Fruit fly (Drosophila melanogaster) whole organism, prepupa: ENCODE measurements around the gene Tps1.

Source experiments
- CG15336 ChIP-seq: fragments of 200-800 bp; sonication (Bioruptor generic); IDR thresholded peaks from 2 replicates; pipeline ENCODE4 v1.3.6; 2022; ENCODE audit warnings: missing biosample characterization, missing genetic modification characterization
- CG31627 ChIP-seq: fragments of 200-800 bp; sonication (Bioruptor generic); optimal IDR thresholded peaks from 3 replicates; lab custom pipeline; 2016; ENCODE audit warnings: missing biosample characterization, missing genetic modification characterization
- CG32006 ChIP-seq: fragments of 200-800 bp; sonication (Bioruptor generic); optimal IDR thresholded peaks from 3 replicates; lab custom pipeline; 2017; ENCODE audit warnings: missing biosample characterization, mild to moderate bottlenecking, missing genetic modification characterization
- CG3919 ChIP-seq: fragments of 200-800 bp; sonication (Bioruptor generic); optimal IDR thresholded peaks from 3 replicates; lab custom pipeline; 2016; ENCODE audit warnings: missing biosample characterization, missing genetic modification characterization
- CG6163 ChIP-seq: fragments of 200-800 bp; sonication (Bioruptor generic); IDR thresholded peaks from 3 replicates; pipeline ENCODE4 v1.3.6; 2022; ENCODE audit warnings: missing biosample characterization, missing genetic modification characterization
- CG6276 ChIP-seq: fragments of 200-800 bp; sonication (Bioruptor generic); optimal IDR thresholded peaks from 2 replicates; lab custom pipeline; 2017; ENCODE audit warnings: missing biosample characterization, mild to moderate bottlenecking, missing genetic modification characterization
- Eip75B ChIP-seq: fragments of 200-800 bp; sonication (Bioruptor generic); optimal IDR thresholded peaks from 3 replicates; lab custom pipeline; 2016; ENCODE audit warnings: missing biosample characterization, missing genetic modification characterization
- dsx ChIP-seq: fragments of 200-800 bp; optimal IDR thresholded peaks from 3 replicates; lab custom pipeline; 2019; ENCODE audit warnings: missing biosample characterization, mild to moderate bottlenecking, missing genetic modification characterization, moderate library complexity; ENCODE audit not compliant: poor library complexity, severe bottlenecking
- net ChIP-seq: fragments of 200-800 bp; sonication (Bioruptor generic); optimal IDR thresholded peaks from 3 replicates; lab custom pipeline; 2016; ENCODE audit warnings: missing biosample characterization, missing genetic modification characterization
- salr ChIP-seq, 2 experiments: fragments of 200-800 bp; sonication (Bioruptor generic); optimal IDR thresholded peaks; 3 replicates each; lab custom pipeline; 2016 to 2018; ENCODE audit warnings: missing biosample characterization in 2 of 2, missing genetic modification characterization in 2 of 2, mild to moderate bottlenecking in 1 of 2

- TF ChIP-seq CG6163 (peak; percentile 16; the same call in 1 of the 3 replicates), CG31627 (GFP tag; lab: Kevin White, UChicago) (no peak), net (GFP tag; lab: Kevin White, UChicago) (no peak), CG6276 (GFP tag; lab: Kevin White, UChicago) (peak; percentile 50), CG15336 (GFP tag; lab: Robert Waterston, UW) (peak; percentile 25; the same call in 1 of the 2 replicates), CG3919 (GFP tag; lab: Kevin White, UChicago) (no peak), salr (GFP tag; optimal IDR thresholded peaks at IDR 0.05; lab: Kevin White, UChicago) (no peak), Eip75B (GFP tag; lab: Kevin White, UChicago) (no peak), CG32006 (no peak), dsx (GFP tag; lab: Kevin White, UChicago) (peak; percentile 19)
Measured at dm6 chr2L:4375035-4376009, 12.8 kb upstream of the Tps1 start.
